Worm (Caenorhabditis elegans) whole organism, L3 larva: Measurements from ENCODE around the gene ctsa-1.2.
A peak's percentile ranks its signal among the peaks of the same experiment; 100 is the strongest.

Experiments used
- egl-27 ChIP-seq: sonication (generic microtip); optimal IDR thresholded peaks from 4 replicates; lab custom pipeline; 2017; ENCODE audit warnings: missing biosample characterization, missing genetic modification reagents, missing genetic modification characterization
- elt-2 ChIP-seq: sonication (generic microtip); optimal IDR thresholded peaks from 2 replicates; lab custom pipeline; 2016; ENCODE audit warnings: missing genetic modification reagents, mild to moderate bottlenecking, missing genetic modification characterization, missing compliant biosample characterization
- jun-1 ChIP-seq: fragments of 150-350 bp; optimal IDR thresholded peaks from 2 replicates; lab custom pipeline; 2014; ENCODE audit warnings: missing biosample characterization, missing genetic modification reagents, missing genetic modification characterization
- mdl-1 ChIP-seq: fragments of 150-350 bp; optimal IDR thresholded peaks from 2 replicates; lab custom pipeline; 2014; ENCODE audit warnings: missing biosample characterization, missing genetic modification characterization
- nhr-11 ChIP-seq: fragments of 150-350 bp; optimal IDR thresholded peaks from 2 replicates; lab custom pipeline; 2014; ENCODE audit warnings: missing biosample characterization, missing genetic modification characterization
- nhr-237 ChIP-seq: fragments of 150-350 bp; optimal IDR thresholded peaks from 2 replicates; lab custom pipeline; 2014; ENCODE audit warnings: missing biosample characterization, missing genetic modification characterization
- nhr-76 ChIP-seq: fragments of 150-350 bp; sonication (generic microtip); optimal IDR thresholded peaks from 5 replicates; lab custom pipeline; 2014; ENCODE audit warnings: missing biosample characterization, missing genetic modification characterization
- snpc-4 ChIP-seq: fragments of 150-350 bp; optimal IDR thresholded peaks from 2 replicates; lab custom pipeline; 2014; ENCODE audit warnings: missing biosample characterization, missing genetic modification characterization
- tbx-2 ChIP-seq: sonication (generic microtip); optimal IDR thresholded peaks from 2 replicates; lab custom pipeline; 2016; ENCODE audit warnings: mild to moderate bottlenecking, missing genetic modification characterization, missing compliant biosample characterization
- unc-62 ChIP-seq: fragments of 150-350 bp; sonication (generic microtip); optimal IDR thresholded peaks from 4 replicates; lab custom pipeline; 2014; ENCODE audit warnings: missing biosample characterization, missing genetic modification reagents, missing genetic modification characterization
- ztf-11 ChIP-seq: fragments of 150-350 bp; optimal IDR thresholded peaks from 2 replicates; lab custom pipeline; 2014; ENCODE audit warnings: missing biosample characterization, missing genetic modification characterization
- ztf-4 ChIP-seq: fragments of 150-350 bp; optimal IDR thresholded peaks from 2 replicates; lab custom pipeline; 2014; ENCODE audit warnings: missing biosample characterization, missing genetic modification characterization

DNA sequence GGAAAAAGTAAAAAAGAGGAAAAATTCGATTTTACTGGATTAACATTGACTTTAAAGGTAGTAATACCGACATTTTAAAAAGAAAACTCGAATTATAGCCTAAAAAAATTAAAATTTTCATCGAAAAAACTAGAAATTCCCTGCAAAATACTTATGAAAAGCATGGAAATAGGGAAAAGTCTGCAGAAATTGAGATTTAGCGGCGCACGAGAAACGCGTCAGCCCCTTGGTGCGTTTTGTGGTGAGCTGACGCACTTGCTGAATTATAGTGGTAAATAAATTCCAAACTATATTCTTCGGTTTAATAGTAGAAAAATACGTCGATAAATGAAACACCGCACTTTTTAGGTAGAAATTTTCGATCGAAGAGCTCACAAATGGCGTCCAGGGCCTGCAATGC is 44.7 kb upstream of the ctsa-1.2 start:
- TF ChIP-seq elt-2 = peak; percentile 7
- TF ChIP-seq nhr-11 = no peak
- no peak for TF ChIP-seq tbx-2 (tag; lab: Kevin White, UChicago)
- no peak for TF ChIP-seq mdl-1 (tag; lab: Kevin White, UChicago)
- no peak for TF ChIP-seq jun-1 (tag; lab: Kevin White, UChicago)
- no peak for TF ChIP-seq egl-27 (tag; lab: Kevin White, UChicago)
- TF ChIP-seq ztf-4 (tag; lab: Kevin White, UChicago) = no peak
- no peak for TF ChIP-seq nhr-237
- no peak for TF ChIP-seq nhr-76 (tag; lab: Kevin White, UChicago)
- peak; percentile 56 for TF ChIP-seq snpc-4 (tag; lab: Kevin White, UChicago)
- no peak for TF ChIP-seq unc-62 (GFP tag; lab: Kevin White, UChicago)
- no peak for TF ChIP-seq ztf-11 (tag; lab: Kevin White, UChicago)
